Worm (Caenorhabditis elegans) whole organism, late embryonic: ENCODE measurements around the gene clec-257.

ENCODE experiments used
- K02D7.2 ChIP-seq: sonication (generic microtip); optimal IDR thresholded peaks from 2 replicates; lab custom pipeline; 2017; ENCODE audit warnings: mild to moderate bottlenecking, missing genetic modification characterization, missing compliant biosample characterization
- Y22D7AL.16 ChIP-seq: sonication (generic microtip); optimal IDR thresholded peaks from 2 replicates; lab custom pipeline; 2016; ENCODE audit warnings: missing genetic modification characterization, missing compliant biosample characterization
- ama-1 ChIP-seq: fragments of 150-350 bp; optimal IDR thresholded peaks from 2 replicates; lab custom pipeline; 2014
- ceh-18 ChIP-seq: sonication (generic microtip); optimal IDR thresholded peaks from 2 replicates; lab custom pipeline; 2016; ENCODE audit warnings: missing genetic modification characterization, missing compliant biosample characterization
- ceh-2 ChIP-seq: sonication (generic microtip); optimal IDR thresholded peaks from 2 replicates; lab custom pipeline; 2016; ENCODE audit warnings: missing genotype, missing genetic modification characterization, missing compliant biosample characterization
- ceh-22 ChIP-seq: sonication (generic microtip); optimal IDR thresholded peaks from 2 replicates; lab custom pipeline; 2017; ENCODE audit warnings: missing biosample characterization, missing genetic modification characterization
- ceh-31 ChIP-seq: sonication (generic microtip); optimal IDR thresholded peaks from 2 replicates; lab custom pipeline; 2016; ENCODE audit warnings: missing genetic modification characterization, missing compliant biosample characterization
- ceh-34 ChIP-seq: sonication (generic microtip); optimal IDR thresholded peaks from 2 replicates; lab custom pipeline; 2016; ENCODE audit warnings: mild to moderate bottlenecking, missing genetic modification characterization, missing compliant biosample characterization
- ceh-48 ChIP-seq: sonication (generic microtip); optimal IDR thresholded peaks from 2 replicates; lab custom pipeline; 2016; ENCODE audit warnings: missing genetic modification characterization, inconsistent platforms, missing compliant biosample characterization
- che-1 ChIP-seq: sonication (generic microtip); optimal IDR thresholded peaks from 2 replicates; lab custom pipeline; 2016; ENCODE audit warnings: mild to moderate bottlenecking, missing genetic modification characterization, missing compliant biosample characterization
- dmd-4 ChIP-seq: sonication (generic microtip); optimal IDR thresholded peaks from 2 replicates; lab custom pipeline; 2016; ENCODE audit warnings: borderline replicate concordance, missing genetic modification characterization, missing compliant biosample characterization
- fkh-6 ChIP-seq: sonication (generic microtip); optimal IDR thresholded peaks from 2 replicates; lab custom pipeline; 2016; ENCODE audit warnings: missing genetic modification characterization, missing compliant biosample characterization
- gmeb-2 ChIP-seq: sonication (generic microtip); optimal IDR thresholded peaks from 2 replicates; lab custom pipeline; 2016; ENCODE audit warnings: missing genetic modification characterization, inconsistent platforms, missing compliant biosample characterization
- lin-11 ChIP-seq: fragments of 200-800 bp; sonication (Bioruptor generic); optimal IDR thresholded peaks from 2 replicates; lab custom pipeline; 2018; ENCODE audit warnings: mild to moderate bottlenecking, missing genetic modification characterization, missing compliant biosample characterization
- nhr-11 ChIP-seq: fragments of 150-350 bp; optimal IDR thresholded peaks from 2 replicates; lab custom pipeline; 2014; ENCODE audit warnings: missing biosample characterization, missing genetic modification characterization
- nhr-232 ChIP-seq: sonication (generic microtip); optimal IDR thresholded peaks from 2 replicates; lab custom pipeline; 2016; ENCODE audit warnings: missing genetic modification characterization, missing compliant biosample characterization
- pat-9 ChIP-seq: fragments of 200-800 bp; sonication (Bioruptor generic); optimal IDR thresholded peaks from 2 replicates; lab custom pipeline; 2018; ENCODE audit warnings: mild to moderate bottlenecking, missing genetic modification characterization, moderate library complexity, missing compliant biosample characterization
- pax-1 ChIP-seq: fragments of 150-350 bp; optimal IDR thresholded peaks from 2 replicates; lab custom pipeline; 2014; ENCODE audit warnings: missing biosample characterization, missing genetic modification characterization
- pha-2 ChIP-seq: sonication (generic microtip); optimal IDR thresholded peaks from 2 replicates; lab custom pipeline; 2017; ENCODE audit warnings: mild to moderate bottlenecking, missing genetic modification characterization, missing compliant biosample characterization
- pros-1 ChIP-seq: fragments of 150-350 bp; optimal IDR thresholded peaks from 2 replicates; lab custom pipeline; 2014; ENCODE audit warnings: missing biosample characterization, missing genetic modification reagents, missing genetic modification characterization
- ref-2 ChIP-seq: sonication (generic microtip); optimal IDR thresholded peaks from 2 replicates; lab custom pipeline; 2016; ENCODE audit warnings: missing genetic modification characterization, missing compliant biosample characterization
- sdc-2 ChIP-seq: sonication (generic microtip); optimal IDR thresholded peaks from 2 replicates; lab custom pipeline; 2016; ENCODE audit warnings: missing genotype, missing genetic modification characterization, missing compliant biosample characterization
- syd-9 ChIP-seq: sonication (generic microtip); optimal IDR thresholded peaks from 2 replicates; lab custom pipeline; 2016; ENCODE audit warnings: mild to moderate bottlenecking, missing genetic modification characterization, moderate library complexity, missing compliant biosample characterization
- tbx-2 ChIP-seq: sonication (generic microtip); optimal IDR thresholded peaks from 2 replicates; lab custom pipeline; 2016; ENCODE audit warnings: missing genetic modification characterization, missing compliant biosample characterization
- unc-42 ChIP-seq: sonication (generic microtip); optimal IDR thresholded peaks from 2 replicates; lab custom pipeline; 2016; ENCODE audit warnings: missing genotype, missing genetic modification characterization, missing compliant biosample characterization
- ztf-16 ChIP-seq: sonication (generic microtip); optimal IDR thresholded peaks from 2 replicates; lab custom pipeline; 2017; ENCODE audit warnings: missing genetic modification characterization, missing compliant biosample characterization

The clec-257 gene

DNA sequence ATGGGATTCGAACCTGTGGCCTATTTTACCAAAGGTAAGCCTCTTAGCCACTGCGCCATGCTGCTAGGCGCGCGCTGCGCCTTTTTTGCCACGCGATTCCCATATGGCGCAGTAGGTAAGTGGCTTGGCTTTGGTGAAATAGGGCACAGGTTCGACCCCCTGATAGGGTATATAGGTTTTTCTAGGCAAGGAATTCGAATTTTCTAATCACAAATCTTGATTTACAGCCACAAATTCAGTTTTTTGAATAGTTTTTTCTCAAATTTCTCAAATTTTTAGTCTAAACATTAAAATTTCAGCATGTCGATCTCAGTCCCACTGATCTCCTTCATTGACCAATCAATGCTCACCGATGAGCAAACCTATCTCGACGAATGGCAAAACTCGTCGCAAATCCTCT lies 37.8 kb downstream of the clec-257 start, which contains the start of gene C54E10.3:
C54E10.3 (plus strand) TSS at position 301 of the 400 bp plus-strand sequence.
- TF ChIP-seq tbx-2 (tag; lab: Kevin White, UChicago) (no peak), ceh-18 (tag; lab: Kevin White, UChicago) (no peak), lin-11 (tag; lab: Kevin White, UChicago) (no peak), syd-9 (no peak), sdc-2 (tag; lab: Kevin White, UChicago) (no peak), Y22D7AL.16 (no peak), fkh-6 (tag; lab: Kevin White, UChicago) (no peak), gmeb-2 (tag; lab: Kevin White, UChicago) (no peak), ztf-16 (tag; lab: Kevin White, UChicago) (no peak), dmd-4 (tag; lab: Kevin White, UChicago) (no peak), che-1 (tag; lab: Kevin White, UChicago) (no peak), ceh-34 (tag; lab: Kevin White, UChicago) (no peak), pros-1 (tag; lab: Kevin White, UChicago) (no peak), ref-2 (tag; lab: Kevin White, UChicago) (no peak), ceh-48 (no peak)

DNA sequence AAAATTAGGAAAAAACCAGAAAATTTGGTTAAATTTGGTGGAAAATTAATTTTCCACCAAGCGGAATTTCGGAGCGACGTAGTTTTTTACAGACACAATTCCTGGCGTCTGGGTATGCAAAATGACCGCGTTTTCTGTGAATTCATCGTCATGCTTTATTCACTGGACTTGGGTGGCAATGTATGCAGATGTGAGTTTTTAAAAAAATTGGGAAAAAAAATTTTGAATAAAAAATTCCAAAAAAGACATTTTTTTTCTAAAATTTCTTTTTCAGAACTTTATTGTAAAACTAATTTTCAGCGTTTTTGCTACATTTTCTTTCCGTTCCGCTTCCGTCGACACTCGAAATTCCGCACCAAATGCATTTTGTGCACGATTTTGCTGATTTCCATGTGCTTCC lies 38.5 kb downstream of the clec-257 start, which contains the start of gene C54E10.7:
C54E10.7 (plus strand) TSS at position 301 of the 400 bp plus-strand sequence.
- TF ChIP-seq pha-2 = no peak
- TF ChIP-seq dmd-4 (tag; lab: Kevin White, UChicago) = no peak
- TF ChIP-seq fkh-6 (tag; lab: Kevin White, UChicago) = no peak
- TF ChIP-seq ama-1 = no peak
- TF ChIP-seq syd-9 = no peak
- no peak for TF ChIP-seq ceh-31 (tag; lab: Kevin White, UChicago)
- no peak for TF ChIP-seq pax-1 (tag; lab: Kevin White, UChicago)

DNA sequence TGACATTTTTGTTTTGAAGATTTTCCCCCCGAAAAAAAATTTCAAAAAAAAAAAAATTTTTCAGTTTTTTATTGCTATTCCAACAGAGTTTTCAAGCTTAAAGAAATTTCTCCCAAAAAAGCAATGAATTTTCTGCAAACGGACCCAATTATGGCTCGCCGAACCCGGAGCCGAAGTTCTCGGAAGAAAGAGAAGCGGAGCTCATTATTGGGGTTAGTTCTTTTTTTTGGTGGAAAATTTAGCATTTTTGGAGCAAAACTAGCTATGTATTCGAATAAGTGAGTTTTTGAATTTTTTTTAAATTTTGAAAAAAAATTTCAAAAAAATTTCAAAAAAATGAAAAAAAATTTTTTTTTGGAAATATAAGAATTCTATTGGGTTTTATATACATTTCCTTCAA lies 46.8 kb downstream of the clec-257 start, which contains the start of gene ncs-5:
ncs-5 (plus strand) TSS at position 124 of the 400 bp plus-strand sequence.
- TF ChIP-seq K02D7.2 = no peak
- TF ChIP-seq nhr-232 (tag; lab: Kevin White, UChicago) = no peak
- no peak for TF ChIP-seq pat-9 (tag; lab: Kevin White, UChicago)
- TF ChIP-seq ceh-22 (tag; lab: Kevin White, UChicago) = no peak
- no peak for TF ChIP-seq sdc-2 (tag; lab: Kevin White, UChicago)
- no peak for TF ChIP-seq ceh-2 (tag; lab: Kevin White, UChicago)
- TF ChIP-seq ceh-31 (tag; lab: Kevin White, UChicago) = no peak
- TF ChIP-seq, all 69 proteins: peak for 0

DNA sequence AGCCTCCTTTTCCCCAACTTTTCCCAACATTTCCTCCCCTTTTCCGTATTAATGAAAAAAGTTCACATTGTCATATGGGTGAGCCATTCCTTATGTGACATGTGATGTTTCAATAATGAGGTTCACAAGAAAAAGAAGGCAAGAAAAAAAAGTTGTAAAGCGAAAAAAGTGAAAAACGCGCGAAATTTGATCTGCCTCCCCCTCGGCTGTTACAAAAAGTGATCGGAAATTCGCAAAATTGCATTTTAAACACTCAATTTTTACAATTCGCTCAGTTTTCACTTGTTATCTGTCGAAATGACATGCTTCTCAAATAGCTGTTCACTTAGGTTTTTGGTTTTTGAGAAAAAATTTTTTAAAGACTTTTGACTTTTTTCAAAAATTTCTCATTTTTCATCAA lies 48.7 kb downstream of the clec-257 start:
- TF ChIP-seq unc-42 (tag; lab: Kevin White, UChicago) (peak; percentile 46), nhr-11 (tag; lab: Kevin White, UChicago) (no peak)
